Fruit fly (Drosophila melanogaster) whole organism, embryonic: ENCODE results near the gene CG31921.

Experiments
- Antp ChIP-seq: fragments of 200-800 bp; sonication (Bioruptor generic); optimal IDR thresholded peaks from 3 replicates; lab custom pipeline; 2016; ENCODE audit warnings: missing biosample characterization, missing genetic modification characterization
- Atf-2 ChIP-seq: fragments of 200-800 bp; sonication (Bioruptor generic); optimal IDR thresholded peaks from 2 replicates; lab custom pipeline; 2016; ENCODE audit warnings: missing biosample characterization, missing genetic modification characterization
- BEAF-32 ChIP-seq: fragments of 200-800 bp; sonication (Bioruptor generic); optimal IDR thresholded peaks from 3 replicates; lab custom pipeline; 2017; ENCODE audit warnings: missing biosample characterization, missing genetic modification characterization, mild to moderate bottlenecking, moderate library complexity, missing genetic modification reagents
- CG12769 ChIP-seq: fragments of 200-800 bp; sonication (Bioruptor generic); optimal IDR thresholded peaks from 2 replicates; lab custom pipeline; 2019; ENCODE audit warnings: missing biosample characterization, mild to moderate bottlenecking, missing genetic modification characterization, moderate library complexity
- CG14050 ChIP-seq: fragments of 200-800 bp; sonication (Bioruptor generic); IDR thresholded peaks from 3 replicates; pipeline ENCODE4 v1.3.6; 2022; ENCODE audit warnings: missing biosample characterization, missing genetic modification characterization
- CG15696 ChIP-seq: fragments of 200-800 bp; sonication (Bioruptor generic); optimal IDR thresholded peaks from 2 replicates; lab custom pipeline; 2019; ENCODE audit warnings: missing biosample characterization, mild to moderate bottlenecking, missing genetic modification characterization, moderate library complexity
- CG17361 ChIP-seq: fragments of 200-800 bp; sonication (Bioruptor generic); IDR thresholded peaks from 3 replicates; pipeline ENCODE4 v1.3.6; 2022; ENCODE audit warnings: missing biosample characterization, missing genetic modification characterization
- CG17829 ChIP-seq: fragments of 200-800 bp; optimal IDR thresholded peaks from 2 replicates; lab custom pipeline; 2019; ENCODE audit warnings: missing biosample characterization, mild to moderate bottlenecking, missing genetic modification characterization, moderate library complexity
- CG17912 ChIP-seq: fragments of 200-800 bp; sonication (Bioruptor generic); optimal IDR thresholded peaks from 2 replicates; lab custom pipeline; 2018; ENCODE audit warnings: missing biosample characterization, mild to moderate bottlenecking, missing genetic modification characterization
- CG2712 ChIP-seq: fragments of 200-800 bp; optimal IDR thresholded peaks from 3 replicates; lab custom pipeline; 2019; ENCODE audit warnings: missing biosample characterization, mild to moderate bottlenecking, missing genetic modification characterization, moderate library complexity
- CG32532 ChIP-seq: fragments of 200-800 bp; sonication (Bioruptor generic); IDR thresholded peaks from 2 replicates; pipeline ENCODE4 v1.3.6; 2022; ENCODE audit warnings: missing biosample characterization, missing genetic modification characterization
- CG32772 ChIP-seq: fragments of 200-800 bp; sonication (Bioruptor generic); IDR thresholded peaks from 2 replicates; pipeline ENCODE4 v1.3.6; 2022; ENCODE audit warnings: missing biosample characterization, missing genetic modification characterization
- CG33213 ChIP-seq: fragments of 200-800 bp; sonication (Bioruptor generic); optimal IDR thresholded peaks from 3 replicates; lab custom pipeline; 2016; ENCODE audit warnings: missing biosample characterization, missing genetic modification characterization
- CG34224 ChIP-seq: fragments of 200-800 bp; sonication (Bioruptor generic); IDR thresholded peaks from 3 replicates; pipeline ENCODE4 v1.3.6; 2022; ENCODE audit warnings: missing biosample characterization, missing genetic modification characterization; ENCODE audit not compliant: partially characterized antibody
- CG34422 ChIP-seq: fragments of 200-800 bp; sonication (Bioruptor generic); IDR thresholded peaks from 3 replicates; pipeline ENCODE4 v1.3.6; 2022; ENCODE audit warnings: missing biosample characterization, missing genetic modification characterization
- CG4328 ChIP-seq: fragments of 200-800 bp; sonication (Bioruptor generic); optimal IDR thresholded peaks from 3 replicates; lab custom pipeline; 2017; ENCODE audit warnings: missing biosample characterization, missing genetic modification reagents, missing genetic modification characterization
- CG4617 ChIP-seq: fragments of 200-800 bp; sonication (Bioruptor generic); optimal IDR thresholded peaks from 3 replicates; lab custom pipeline; 2016; ENCODE audit warnings: missing biosample characterization, missing genetic modification characterization, borderline replicate concordance
- CG6175 ChIP-seq: fragments of 200-800 bp; sonication (Bioruptor generic); IDR thresholded peaks from 3 replicates; pipeline ENCODE4 v1.3.6; 2022; ENCODE audit warnings: missing biosample characterization, missing genetic modification characterization
- CG6254 ChIP-seq: fragments of 200-800 bp; sonication (Bioruptor generic); optimal IDR thresholded peaks from 3 replicates; lab custom pipeline; 2017; ENCODE audit warnings: mild to moderate bottlenecking, missing biosample characterization, missing genetic modification reagents, missing genetic modification characterization
- CG8478 ChIP-seq: fragments of >200 bp; optimal IDR thresholded peaks from 2 replicates; lab custom pipeline; 2018
- CG9215 ChIP-seq: fragments of 200-800 bp; sonication (Bioruptor generic); IDR thresholded peaks from 2 replicates; pipeline ENCODE4 v1.3.6; 2022; ENCODE audit warnings: missing biosample characterization, missing genetic modification characterization
- Chrac-16 ChIP-seq: fragments of 200-800 bp; sonication (Bioruptor generic); optimal IDR thresholded peaks from 3 replicates; lab custom pipeline; 2016; ENCODE audit warnings: missing biosample characterization, missing genetic modification characterization
- Drgx ChIP-seq: fragments of 200-800 bp; sonication (Bioruptor generic); IDR thresholded peaks from 2 replicates; pipeline ENCODE4 v1.3.6; 2022; ENCODE audit warnings: missing biosample characterization, missing genetic modification characterization
- HmgD ChIP-seq: fragments of 200-800 bp; sonication (Bioruptor generic); optimal IDR thresholded peaks from 3 replicates; lab custom pipeline; 2016; ENCODE audit warnings: missing biosample characterization, missing genetic modification characterization
- HmgZ ChIP-seq: fragments of 200-800 bp; sonication (Bioruptor generic); optimal IDR thresholded peaks from 2 replicates; lab custom pipeline; 2018; ENCODE audit warnings: missing biosample characterization, mild to moderate bottlenecking, missing genetic modification characterization
- Hr51 ChIP-seq, 2 experiments: fragments of 200-800 bp; sonication (Bioruptor generic); optimal IDR thresholded peaks; 2 replicates in 1 of 2; 3 replicates in 1 of 2; lab custom pipeline; 2016 to 2018; ENCODE audit warnings: missing biosample characterization in 2 of 2, missing genetic modification characterization in 2 of 2, mild to moderate bottlenecking in 1 of 2, moderate library complexity in 1 of 2
- Lhr ChIP-seq: fragments of 200-800 bp; sonication (Bioruptor generic); optimal IDR thresholded peaks from 3 replicates; lab custom pipeline; 2017; ENCODE audit warnings: mild to moderate bottlenecking, missing biosample characterization, missing genetic modification reagents, missing genetic modification characterization
- Spps ChIP-seq: fragments of 200-800 bp; sonication (Bioruptor generic); optimal IDR thresholded peaks from 2 replicates; lab custom pipeline; 2018; ENCODE audit warnings: missing biosample characterization, mild to moderate bottlenecking, missing genetic modification characterization
- Stat92E ChIP-seq, 3 experiments: fragments of >200 bp in 2 of 3; fragments of 200-800 bp in 1 of 3; sonication (Bioruptor generic) in 1 of 3; optimal IDR thresholded peaks; 2 replicates each; lab custom pipeline; 2017 to 2019; ENCODE audit warnings: missing biosample characterization in 3 of 3, missing genetic modification characterization in 3 of 3, mild to moderate bottlenecking in 1 of 3, moderate library complexity in 1 of 3
- abd-A ChIP-seq: fragments of 200-800 bp; sonication (Bioruptor generic); optimal IDR thresholded peaks from 3 replicates; lab custom pipeline; 2019; ENCODE audit warnings: missing biosample characterization, mild to moderate bottlenecking, missing genetic modification characterization, moderate library complexity
- bcd ChIP-seq: fragments of 200-800 bp; sonication (Bioruptor generic); optimal IDR thresholded peaks from 2 replicates; lab custom pipeline; 2017; ENCODE audit warnings: missing biosample characterization, mild to moderate bottlenecking, missing genetic modification characterization
- croc ChIP-seq: fragments of 200-800 bp; sonication (Bioruptor generic); conservative IDR thresholded peaks from 3 replicates; pipeline ENCODE4 v1.3.6; 2022; ENCODE audit warnings: missing biosample characterization, missing genetic modification characterization
- cwo ChIP-seq: fragments of 200-800 bp; sonication (Bioruptor generic); optimal IDR thresholded peaks from 3 replicates; lab custom pipeline; 2017; ENCODE audit warnings: missing biosample characterization, missing genetic modification characterization, mild to moderate bottlenecking, moderate library complexity, missing genetic modification reagents
- da ChIP-seq: fragments of 200-800 bp; sonication (Bioruptor generic); optimal IDR thresholded peaks from 2 replicates; lab custom pipeline; 2016; ENCODE audit warnings: missing biosample characterization, missing genetic modification characterization
- en ChIP-seq: fragments of 200-800 bp; sonication (Bioruptor generic); optimal IDR thresholded peaks from 2 replicates; lab custom pipeline; 2016; ENCODE audit warnings: missing biosample characterization, missing genetic modification characterization
- gsb ChIP-seq: fragments of 200-800 bp; sonication (Bioruptor generic); IDR thresholded peaks from 2 replicates; pipeline ENCODE4 v1.3.6; 2022; ENCODE audit warnings: missing biosample characterization, missing genetic modification characterization
- hkb ChIP-seq, 2 experiments: fragments of 200-800 bp in 1 of 2; fragments of >200 bp in 1 of 2; sonication (Bioruptor generic) in 1 of 2; IDR thresholded peaks in 1 of 2; optimal IDR thresholded peaks in 1 of 2; 2 replicates each; pipeline versions ENCODE4 v1.3.6 to Lab custom; 2017 to 2022; ENCODE audit warnings: missing biosample characterization in 1 of 2, missing genetic modification characterization in 1 of 2
- lab ChIP-seq: fragments of 200-800 bp; sonication (Bioruptor generic); optimal IDR thresholded peaks from 3 replicates; lab custom pipeline; 2017; ENCODE audit warnings: missing biosample characterization, missing genetic modification characterization, mild to moderate bottlenecking, moderate library complexity, missing genetic modification reagents
- lilli ChIP-seq: fragments of 200-800 bp; sonication (Bioruptor generic); optimal IDR thresholded peaks from 3 replicates; lab custom pipeline; 2016; ENCODE audit warnings: missing biosample characterization, missing genetic modification characterization
- org-1 ChIP-seq: fragments of 200-800 bp; sonication (Bioruptor generic); optimal IDR thresholded peaks from 2 replicates; lab custom pipeline; 2017; ENCODE audit warnings: missing biosample characterization, missing genetic modification characterization
- phol ChIP-seq: fragments of 200-800 bp; sonication (Bioruptor generic); optimal IDR thresholded peaks from 3 replicates; lab custom pipeline; 2018; ENCODE audit warnings: missing biosample characterization, mild to moderate bottlenecking, missing genetic modification characterization, moderate library complexity
- psq ChIP-seq: fragments of 200-800 bp; sonication (Bioruptor generic); optimal IDR thresholded peaks from 2 replicates; lab custom pipeline; 2017; ENCODE audit warnings: missing biosample characterization, missing genetic modification characterization
- ranshi ChIP-seq: fragments of 200-800 bp; sonication (Bioruptor generic); IDR thresholded peaks from 2 replicates; pipeline ENCODE4 v1.3.6; 2022; ENCODE audit warnings: missing biosample characterization, missing genetic modification characterization
- ro ChIP-seq: fragments of 200-800 bp; sonication (Bioruptor generic); IDR thresholded peaks from 2 replicates; pipeline ENCODE4 v1.3.6; 2022; ENCODE audit warnings: missing biosample characterization, missing genetic modification characterization
- row ChIP-seq: fragments of 200-800 bp; sonication (Bioruptor generic); IDR thresholded peaks from 3 replicates; pipeline ENCODE4 v1.3.6; 2022; ENCODE audit warnings: missing biosample characterization, missing genetic modification characterization
- sd ChIP-seq: fragments of 200-800 bp; sonication (Bioruptor generic); optimal IDR thresholded peaks from 3 replicates; lab custom pipeline; 2018; ENCODE audit warnings: missing biosample characterization, mild to moderate bottlenecking, missing genetic modification characterization, moderate library complexity
- slou ChIP-seq: fragments of 200-800 bp; sonication (Bioruptor generic); optimal IDR thresholded peaks from 3 replicates; lab custom pipeline; 2016; ENCODE audit warnings: missing biosample characterization, missing genetic modification characterization
- unc-4 ChIP-seq: fragments of 200-800 bp; sonication (Bioruptor generic); IDR thresholded peaks from 2 replicates; pipeline ENCODE4 v1.3.6; 2022; ENCODE audit warnings: missing biosample characterization, missing genetic modification characterization; ENCODE audit not compliant: partially characterized antibody
- vfl ChIP-seq: fragments of 200-800 bp; sonication (Bioruptor generic); optimal IDR thresholded peaks from 2 replicates; lab custom pipeline; 2016; ENCODE audit warnings: missing biosample characterization, missing genetic modification characterization
- yki ChIP-seq: fragments of >200 bp; optimal IDR thresholded peaks from 3 replicates; lab custom pipeline; 2018

CG31921 gene

DNA sequence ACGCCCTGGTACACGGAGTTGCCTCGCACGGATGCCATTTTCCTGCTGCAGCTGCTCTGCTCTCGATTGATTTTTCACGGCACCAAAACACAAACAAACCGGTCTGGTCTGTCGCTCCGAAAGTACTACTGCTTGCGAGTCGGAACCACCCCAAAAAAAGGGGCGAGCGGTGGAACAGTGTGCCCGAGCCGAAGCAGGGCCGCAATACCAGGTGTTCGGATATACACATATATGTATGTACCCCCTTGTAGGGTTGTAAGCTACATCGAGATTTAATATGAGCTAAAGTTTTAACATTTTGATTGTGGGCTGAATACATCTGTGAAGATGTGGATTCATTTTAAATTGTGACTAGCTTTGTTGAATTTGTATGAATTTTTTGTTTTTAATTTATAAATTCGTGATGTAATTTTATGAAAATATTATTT is 46.5 kb downstream of the CG31921 start (continued):
- TF ChIP-seq CG17361 = 0 out of 3 replicates have a peak, but pooled peaks have one; percentile 33
- no peak for TF ChIP-seq CG32772 (GFP tag; lab: Robert Waterston, UW)
- peak; percentile 47 to 56 for TF ChIP-seq Hr51 (GFP tag; optimal IDR thresholded peaks at IDR 0.05; lab: Kevin White, UChicago)
- TF ChIP-seq CG34224 (GFP tag; lab: Robert Waterston, UW) = peak; percentile 26; the same call in 1 of the 3 replicates
- TF ChIP-seq Atf-2 (GFP tag; lab: Kevin White, UChicago) = peak; percentile 8
- TF ChIP-seq HmgD = no peak
- no peak; the same call in 2 of the 3 replicates for TF ChIP-seq CG14050
- TF ChIP-seq Lhr (GFP tag; lab: Kevin White, UChicago) = peak; percentile 50
- peak; percentile 70 for TF ChIP-seq lilli (GFP tag; lab: Kevin White, UChicago)
- peak; percentile 25 for TF ChIP-seq sd (tag; lab: Kevin White, UChicago)
- TF ChIP-seq Drgx = 0 out of 2 replicates have a peak, but pooled peaks have one; percentile 25
- no peak for TF ChIP-seq en (GFP tag; lab: Kevin White, UChicago)
- TF ChIP-seq slou (GFP tag; lab: Kevin White, UChicago) = no peak
- peak; percentile 63 for TF ChIP-seq CG17829 (tag; lab: Kevin White, UChicago)
- peak; percentile 66 for TF ChIP-seq HmgZ
- TF ChIP-seq croc (GFP tag; lab: Robert Waterston, UW) = no peak
- TF ChIP-seq abd-A (tag; lab: Kevin White, UChicago) = peak; percentile 5
- TF ChIP-seq Antp (GFP tag; lab: Kevin White, UChicago) = peak; percentile 45
- no peak for TF ChIP-seq CG9215 (GFP tag; lab: Robert Waterston, UW)
- TF ChIP-seq bcd (GFP tag; lab: Kevin White, UChicago) = peak; percentile 5
- peak; percentile 29 for TF ChIP-seq phol (tag; lab: Kevin White, UChicago)
- peak; percentile 70 for TF ChIP-seq CG33213 (GFP tag; lab: Kevin White, UChicago)
- TF ChIP-seq BEAF-32 (GFP tag; lab: Kevin White, UChicago) = peak; percentile 31
- TF ChIP-seq Spps (tag; lab: Kevin White, UChicago) = peak; percentile 38
- TF ChIP-seq cwo (GFP tag; lab: Kevin White, UChicago) = peak; percentile 52
- peak; percentile 21 for TF ChIP-seq CG4617 (GFP tag; lab: Kevin White, UChicago)
- peak in 1 of 3 experiments; percentile 56 for TF ChIP-seq Stat92E (GFP tag; optimal IDR thresholded peaks at IDR 0.05; lab: Kevin White, UChicago)
- peak; percentile 53 for TF ChIP-seq CG17912 (GFP tag; lab: Kevin White, UChicago)
- peak; percentile 45 for TF ChIP-seq CG2712 (tag; lab: Kevin White, UChicago)
- TF ChIP-seq CG8478 (lab: Kevin White, UChicago) = no peak
- TF ChIP-seq psq = no peak
- peak; percentile 39; the same call in 1 of the 2 replicates for TF ChIP-seq ranshi (GFP tag; lab: Robert Waterston, UW)
- no peak for TF ChIP-seq org-1 (GFP tag; lab: Kevin White, UChicago)
- peak; percentile 24 for TF ChIP-seq CG4328 (GFP tag; lab: Kevin White, UChicago)
- TF ChIP-seq CG6175 (GFP tag; lab: Robert Waterston, UW) = no peak
- TF ChIP-seq CG34422 (GFP tag; lab: Robert Waterston, UW) = peak; percentile 58; the same call in 1 of the 3 replicates
- TF ChIP-seq Chrac-16 (GFP tag; lab: Kevin White, UChicago) = peak; percentile 19
- TF ChIP-seq ro (GFP tag; lab: Robert Waterston, UW) = no peak
- TF ChIP-seq gsb = 0 out of 2 replicates have a peak, but pooled peaks have one; percentile 41
- no peak for TF ChIP-seq hkb (optimal IDR thresholded peaks at IDR 0.05; lab: Kevin White, UChicago)
- peak; percentile 42; the same call in 1 of the 2 replicates for TF ChIP-seq hkb (GFP tag; IDR thresholded peaks at IDR 0.05; lab: Robert Waterston, UW)
- TF ChIP-seq CG32532 = peak; percentile 66
- peak; percentile 73 for TF ChIP-seq row (GFP tag; lab: Robert Waterston, UW)
- TF ChIP-seq da (GFP tag; lab: Kevin White, UChicago) = peak; percentile 12
- TF ChIP-seq CG15696 (tag; lab: Kevin White, UChicago) = peak; percentile 7
- TF ChIP-seq yki (lab: Kevin White, UChicago) = no peak
- peak; percentile 69 for TF ChIP-seq CG12769 (tag; lab: Kevin White, UChicago)
- peak; percentile 28 for TF ChIP-seq CG6254 (GFP tag; lab: Kevin White, UChicago)
- TF ChIP-seq lab (GFP tag; lab: Kevin White, UChicago) = no peak
- peak; percentile 43; the same call in 1 of the 2 replicates for TF ChIP-seq unc-4 (GFP tag; lab: Robert Waterston, UW)
- TF ChIP-seq vfl (GFP tag; lab: Kevin White, UChicago) = peak; percentile 9
